Fruit fly (Drosophila melanogaster) whole organism, embryonic: ENCODE results near the gene alphaTub84D.

Source experiments
- Antp ChIP-seq: fragments of 200-800 bp; sonication (Bioruptor generic); optimal IDR thresholded peaks from 3 replicates; lab custom pipeline; 2016; ENCODE audit warnings: missing biosample characterization, missing genetic modification characterization
- Atf3 ChIP-seq: fragments of 200-800 bp; sonication (Bioruptor generic); optimal IDR thresholded peaks from 3 replicates; lab custom pipeline; 2016; ENCODE audit warnings: missing biosample characterization, missing genetic modification characterization
- B-H1 ChIP-seq: fragments of 200-800 bp; sonication (Bioruptor generic); IDR thresholded peaks from 3 replicates; pipeline ENCODE4 v1.3.6; 2022; ENCODE audit warnings: missing biosample characterization, missing genetic modification characterization
- BtbVII ChIP-seq: fragments of 200-800 bp; sonication (Bioruptor generic); optimal IDR thresholded peaks from 3 replicates; lab custom pipeline; 2017; ENCODE audit warnings: missing biosample characterization, mild to moderate bottlenecking, missing genetic modification characterization
- CG10147 ChIP-seq: fragments of 200-800 bp; sonication (Bioruptor generic); optimal IDR thresholded peaks from 2 replicates; lab custom pipeline; 2019; ENCODE audit warnings: missing biosample characterization, mild to moderate bottlenecking, missing genetic modification characterization, moderate library complexity
- CG11456 ChIP-seq: fragments of 200-800 bp; sonication (Bioruptor generic); IDR thresholded peaks from 3 replicates; pipeline ENCODE4 v1.3.6; 2022; ENCODE audit warnings: missing biosample characterization, missing genetic modification characterization
- CG11560 ChIP-seq: fragments of 200-800 bp; sonication (Bioruptor generic); IDR thresholded peaks from 3 replicates; pipeline ENCODE4 v1.3.6; 2022; ENCODE audit warnings: missing biosample characterization, missing genetic modification characterization
- CG12299 ChIP-seq: fragments of 200-800 bp; sonication (Bioruptor generic); optimal IDR thresholded peaks from 2 replicates; lab custom pipeline; 2018; ENCODE audit warnings: missing biosample characterization, mild to moderate bottlenecking, missing genetic modification characterization
- CG12769 ChIP-seq: fragments of 200-800 bp; sonication (Bioruptor generic); optimal IDR thresholded peaks from 2 replicates; lab custom pipeline; 2019; ENCODE audit warnings: missing biosample characterization, mild to moderate bottlenecking, missing genetic modification characterization, moderate library complexity
- CG13424 ChIP-seq: fragments of 200-800 bp; sonication (Bioruptor generic); optimal IDR thresholded peaks from 2 replicates; lab custom pipeline; 2019; ENCODE audit warnings: missing biosample characterization, mild to moderate bottlenecking, missing genetic modification characterization, moderate library complexity
- CG13894 ChIP-seq: fragments of 200-800 bp; sonication (Bioruptor generic); optimal IDR thresholded peaks from 3 replicates; lab custom pipeline; 2018; ENCODE audit warnings: missing biosample characterization, mild to moderate bottlenecking, missing genetic modification characterization, moderate library complexity
- CG14014 ChIP-seq: fragments of 200-800 bp; sonication (Bioruptor generic); IDR thresholded peaks from 2 replicates; pipeline ENCODE4 v1.3.6; 2022; ENCODE audit warnings: missing biosample characterization, missing genetic modification characterization
- CG15696 ChIP-seq: fragments of 200-800 bp; sonication (Bioruptor generic); optimal IDR thresholded peaks from 2 replicates; lab custom pipeline; 2019; ENCODE audit warnings: missing biosample characterization, mild to moderate bottlenecking, missing genetic modification characterization, moderate library complexity
- CG1603 ChIP-seq: fragments of 200-800 bp; sonication (Bioruptor generic); optimal IDR thresholded peaks from 2 replicates; lab custom pipeline; 2019; ENCODE audit warnings: missing biosample characterization, mild to moderate bottlenecking, missing genetic modification characterization, moderate library complexity
- CG17612 ChIP-seq: fragments of 200-800 bp; sonication (Bioruptor generic); IDR thresholded peaks from 2 replicates; pipeline ENCODE4 v1.3.6; 2022; ENCODE audit warnings: missing biosample characterization, missing genetic modification characterization
- CG1792 ChIP-seq: fragments of 200-800 bp; sonication (Bioruptor generic); optimal IDR thresholded peaks from 2 replicates; lab custom pipeline; 2016; ENCODE audit warnings: missing biosample characterization, missing genetic modification characterization
- CG2199 ChIP-seq: fragments of 200-800 bp; sonication (Bioruptor generic); IDR thresholded peaks from 3 replicates; pipeline ENCODE4 v1.3.6; 2022; ENCODE audit warnings: missing biosample characterization, missing genetic modification characterization
- CG3163 ChIP-seq: fragments of 200-800 bp; sonication (Bioruptor generic); optimal IDR thresholded peaks from 3 replicates; lab custom pipeline; 2016; ENCODE audit warnings: missing biosample characterization, missing genetic modification characterization
- CG3838 ChIP-seq: fragments of 200-800 bp; sonication (Bioruptor generic); optimal IDR thresholded peaks from 3 replicates; lab custom pipeline; 2016; ENCODE audit warnings: missing biosample characterization, missing genetic modification characterization
- CG4282 ChIP-seq: fragments of 200-800 bp; sonication (Bioruptor generic); optimal IDR thresholded peaks from 2 replicates; lab custom pipeline; 2016; ENCODE audit warnings: missing biosample characterization, missing genetic modification characterization
- CG4617 ChIP-seq: fragments of 200-800 bp; sonication (Bioruptor generic); optimal IDR thresholded peaks from 3 replicates; lab custom pipeline; 2016; ENCODE audit warnings: missing biosample characterization, missing genetic modification characterization, borderline replicate concordance
- CG4854 ChIP-seq: fragments of 200-800 bp; sonication (Bioruptor generic); optimal IDR thresholded peaks from 2 replicates; lab custom pipeline; 2016; ENCODE audit warnings: missing biosample characterization, missing genetic modification characterization, inconsistent platforms
- CG8281 ChIP-seq: fragments of 200-800 bp; sonication (Bioruptor generic); optimal IDR thresholded peaks from 2 replicates; lab custom pipeline; 2018; ENCODE audit warnings: missing biosample characterization, mild to moderate bottlenecking, missing genetic modification characterization, moderate library complexity
- CG8290 ChIP-seq, 3 experiments: fragments of 200-800 bp; sonication (Bioruptor generic); optimal IDR thresholded peaks; 2 replicates each; lab custom pipeline; 2016 to 2019; ENCODE audit warnings: missing biosample characterization in 3 of 3, missing genetic modification characterization in 3 of 3, mild to moderate bottlenecking in 2 of 3, moderate library complexity in 1 of 3
- CG9609 ChIP-seq: fragments of 200-800 bp; sonication (Bioruptor generic); optimal IDR thresholded peaks from 3 replicates; lab custom pipeline; 2016; ENCODE audit warnings: missing biosample characterization, missing genetic modification characterization
- CG9876 ChIP-seq: fragments of 200-800 bp; sonication (Bioruptor generic); optimal IDR thresholded peaks from 2 replicates; lab custom pipeline; 2016; ENCODE audit warnings: missing biosample characterization, missing genetic modification characterization
- Camta ChIP-seq: fragments of 200-800 bp; sonication (Bioruptor generic); optimal IDR thresholded peaks from 2 replicates; lab custom pipeline; 2016; ENCODE audit warnings: missing biosample characterization, missing genetic modification characterization
- Chrac-16 ChIP-seq: fragments of 200-800 bp; sonication (Bioruptor generic); optimal IDR thresholded peaks from 3 replicates; lab custom pipeline; 2016; ENCODE audit warnings: missing biosample characterization, missing genetic modification characterization
- Deaf1 ChIP-seq: fragments of 200-800 bp; optimal IDR thresholded peaks from 3 replicates; lab custom pipeline; 2019; ENCODE audit warnings: missing biosample characterization, mild to moderate bottlenecking, missing genetic modification characterization, moderate library complexity
- Dp ChIP-seq: fragments of 200-800 bp; sonication (Bioruptor generic); optimal IDR thresholded peaks from 2 replicates; lab custom pipeline; 2018; ENCODE audit warnings: missing biosample characterization, mild to moderate bottlenecking, missing genetic modification characterization, moderate library complexity
- Ets97D ChIP-seq: fragments of 200-800 bp; sonication (Bioruptor generic); optimal IDR thresholded peaks from 3 replicates; lab custom pipeline; 2016; ENCODE audit warnings: missing biosample characterization, missing genetic modification characterization
- Hand ChIP-seq: fragments of 200-800 bp; sonication (Bioruptor generic); optimal IDR thresholded peaks from 2 replicates; lab custom pipeline; 2017; ENCODE audit warnings: mild to moderate bottlenecking, missing biosample characterization, missing genetic modification reagents, missing genetic modification characterization
- Hmr ChIP-seq: fragments of 200-800 bp; sonication (Bioruptor generic); optimal IDR thresholded peaks from 3 replicates; lab custom pipeline; 2017; ENCODE audit warnings: mild to moderate bottlenecking, missing biosample characterization, missing genetic modification reagents, missing genetic modification characterization
- MESR4 ChIP-seq: fragments of 200-800 bp; sonication (Bioruptor generic); optimal IDR thresholded peaks from 2 replicates; lab custom pipeline; 2018; ENCODE audit warnings: missing biosample characterization, mild to moderate bottlenecking, missing genetic modification characterization, moderate library complexity
- Opbp ChIP-seq: fragments of 200-800 bp; sonication (Bioruptor generic); IDR thresholded peaks from 3 replicates; pipeline ENCODE4 v1.3.6; 2022; ENCODE audit warnings: missing biosample characterization, missing genetic modification characterization; ENCODE audit not compliant: partially characterized antibody
- PHDP ChIP-seq: fragments of 200-800 bp; sonication (Bioruptor generic); optimal IDR thresholded peaks from 3 replicates; lab custom pipeline; 2018; ENCODE audit warnings: missing biosample characterization, mild to moderate bottlenecking, missing genetic modification characterization, moderate library complexity
- Scr ChIP-seq: fragments of 200-800 bp; sonication (Bioruptor generic); IDR thresholded peaks from 2 replicates; pipeline ENCODE4 v1.3.6; 2022; ENCODE audit warnings: missing biosample characterization, missing genetic modification characterization; ENCODE audit not compliant: partially characterized antibody
- abd-A ChIP-seq: fragments of 200-800 bp; sonication (Bioruptor generic); optimal IDR thresholded peaks from 3 replicates; lab custom pipeline; 2019; ENCODE audit warnings: missing biosample characterization, mild to moderate bottlenecking, missing genetic modification characterization, moderate library complexity
- al ChIP-seq: fragments of 200-800 bp; sonication (Bioruptor generic); IDR thresholded peaks from 2 replicates; pipeline ENCODE4 v1.3.6; 2022; ENCODE audit warnings: missing biosample characterization, missing genetic modification characterization
- bbx ChIP-seq: fragments of 200-800 bp; sonication (Bioruptor generic); IDR thresholded peaks from 2 replicates; pipeline ENCODE4 v1.3.6; 2022; ENCODE audit warnings: missing biosample characterization, missing genetic modification characterization; ENCODE audit not compliant: partially characterized antibody
- cg ChIP-seq: fragments of 200-800 bp; sonication (Bioruptor generic); optimal IDR thresholded peaks from 3 replicates; lab custom pipeline; 2019; ENCODE audit warnings: missing biosample characterization, mild to moderate bottlenecking, missing genetic modification characterization, moderate library complexity
- danr ChIP-seq: fragments of 200-800 bp; sonication (Bioruptor generic); IDR thresholded peaks from 2 replicates; pipeline ENCODE4 v1.3.6; 2022; ENCODE audit warnings: missing biosample characterization, missing genetic modification characterization
- gt ChIP-seq: fragments of 200-800 bp; sonication (Bioruptor generic); IDR thresholded peaks from 2 replicates; pipeline ENCODE4 v1.3.6; 2022; ENCODE audit warnings: missing biosample characterization, missing genetic modification characterization
- kah ChIP-seq: fragments of 200-800 bp; sonication (Bioruptor generic); optimal IDR thresholded peaks from 2 replicates; lab custom pipeline; 2018; ENCODE audit warnings: missing biosample characterization, mild to moderate bottlenecking, missing genetic modification characterization
- lmd ChIP-seq: fragments of 200-800 bp; sonication (Bioruptor generic); IDR thresholded peaks from 2 replicates; pipeline ENCODE4 v1.3.6; 2022; ENCODE audit warnings: missing biosample characterization, missing genetic modification characterization
- maf-S ChIP-seq: fragments of 200-800 bp; sonication (Bioruptor generic); optimal IDR thresholded peaks from 2 replicates; lab custom pipeline; 2016; ENCODE audit warnings: missing biosample characterization, missing genetic modification characterization
- pho ChIP-seq: fragments of 200-800 bp; sonication (Bioruptor generic); optimal IDR thresholded peaks from 2 replicates; lab custom pipeline; 2016; ENCODE audit warnings: missing biosample characterization, missing genetic modification characterization
- run ChIP-seq: fragments of 200-800 bp; sonication (Bioruptor generic); optimal IDR thresholded peaks from 3 replicates; lab custom pipeline; 2018; ENCODE audit warnings: missing biosample characterization, mild to moderate bottlenecking, missing genetic modification characterization
- slou ChIP-seq: fragments of 200-800 bp; sonication (Bioruptor generic); optimal IDR thresholded peaks from 3 replicates; lab custom pipeline; 2016; ENCODE audit warnings: missing biosample characterization, missing genetic modification characterization
- tna ChIP-seq: fragments of 200-800 bp; sonication (Bioruptor generic); IDR thresholded peaks from 2 replicates; pipeline ENCODE4 v1.3.6; 2022; ENCODE audit warnings: missing biosample characterization, missing genetic modification characterization; ENCODE audit not compliant: partially characterized antibody
- usp ChIP-seq: fragments of >200 bp; optimal IDR thresholded peaks from 2 replicates; lab custom pipeline; 2017; ENCODE audit warnings: missing biosample characterization, missing genetic modification characterization

The alphaTub84D gene

DNA sequence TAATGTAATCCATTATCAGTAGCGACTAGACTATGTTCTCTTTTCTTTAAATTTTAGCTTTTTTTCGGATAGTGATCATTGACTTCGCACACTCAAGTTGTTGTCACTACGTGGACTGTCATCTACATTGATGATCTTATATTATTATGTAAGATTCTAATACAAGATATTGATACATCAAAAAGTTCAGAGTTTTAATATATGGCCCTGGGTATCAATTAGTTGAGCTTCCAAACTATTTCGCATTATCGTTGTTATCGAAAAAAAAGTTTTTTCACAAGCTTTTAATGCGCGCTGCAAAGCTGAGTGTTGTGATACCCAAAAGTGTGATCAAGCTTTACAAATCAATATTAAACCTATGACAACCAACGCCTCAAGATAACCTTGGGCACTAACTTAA is 38.5 kb upstream of the alphaTub84D start (continued):
- TF ChIP-seq al = peak; percentile 41; the same call in 1 of the 2 replicates
- TF ChIP-seq CG9609 (GFP tag; lab: Kevin White, UChicago) = no peak
- no peak for TF ChIP-seq PHDP (tag; lab: Kevin White, UChicago)
- no peak for TF ChIP-seq CG11560
- no peak for TF ChIP-seq Antp (GFP tag; lab: Kevin White, UChicago)
- no peak for TF ChIP-seq BtbVII (GFP tag; lab: Kevin White, UChicago)
- no peak for TF ChIP-seq pho (GFP tag; lab: Kevin White, UChicago)
- TF ChIP-seq Opbp (GFP tag; lab: Robert Waterston, UW) = no peak
- TF ChIP-seq CG13424 (tag; lab: Kevin White, UChicago) = no peak
- TF ChIP-seq Deaf1 (tag; lab: Kevin White, UChicago) = no peak
- TF ChIP-seq CG4617 (GFP tag; lab: Kevin White, UChicago) = no peak
- TF ChIP-seq CG3838 (GFP tag; lab: Kevin White, UChicago) = no peak
- no peak for TF ChIP-seq CG11456
- TF ChIP-seq bbx = no peak; the same call in 1 of the 2 replicates
- peak; percentile 55 for TF ChIP-seq Scr
- TF ChIP-seq kah (GFP tag; lab: Kevin White, UChicago) = no peak
- no peak for TF ChIP-seq Hand (GFP tag; lab: Kevin White, UChicago)
- TF ChIP-seq Hmr = peak; percentile 3
- no peak for TF ChIP-seq usp
- no peak for TF ChIP-seq CG4282 (GFP tag; lab: Kevin White, UChicago)
- no peak for TF ChIP-seq Dp
- no peak for TF ChIP-seq CG3163 (GFP tag; lab: Kevin White, UChicago)
- TF ChIP-seq slou = no peak
- peak; percentile 39; the same call in 1 of the 2 replicates for TF ChIP-seq CG14014
- no peak for TF ChIP-seq MESR4 (GFP tag; lab: Kevin White, UChicago)
- TF ChIP-seq Camta (GFP tag; lab: Kevin White, UChicago) = peak; percentile 32
- TF ChIP-seq Ets97D (GFP tag; lab: Kevin White, UChicago) = no peak
- no peak for TF ChIP-seq CG15696 (tag; lab: Kevin White, UChicago)
- no peak for TF ChIP-seq danr
- 0 out of 3 replicates have a peak, but pooled peaks have one; percentile 14 for TF ChIP-seq CG2199
- TF ChIP-seq abd-A (tag; lab: Kevin White, UChicago) = no peak
- peak; percentile 5 for TF ChIP-seq CG13894 (tag; lab: Kevin White, UChicago)
- TF ChIP-seq CG8281 = no peak
- TF ChIP-seq CG1792 (GFP tag; lab: Kevin White, UChicago) = no peak
- TF ChIP-seq CG12299 = no peak
- no peak for TF ChIP-seq CG8290 (GFP tag; optimal IDR thresholded peaks at IDR 0.05; lab: Kevin White, UChicago)
- peak in 1 of 2 experiments; percentile 60 for TF ChIP-seq CG8290 (tag; optimal IDR thresholded peaks at IDR 0.05; lab: Kevin White, UChicago)
- no peak for TF ChIP-seq Chrac-16
- no peak; the same call in 1 of the 2 replicates for TF ChIP-seq lmd
- TF ChIP-seq CG12769 (tag; lab: Kevin White, UChicago) = peak; percentile 32
- no peak for TF ChIP-seq CG17612 (GFP tag; lab: Robert Waterston, UW)
- peak; percentile 34 for TF ChIP-seq CG1603 (tag; lab: Kevin White, UChicago)
- no peak for TF ChIP-seq Atf3 (GFP tag; lab: Kevin White, UChicago)
- TF ChIP-seq B-H1 = no peak
- no peak for TF ChIP-seq cg (GFP tag; lab: Kevin White, UChicago)
- TF ChIP-seq gt (GFP tag; lab: Robert Waterston, UW) = no peak
- TF ChIP-seq tna (GFP tag; lab: Robert Waterston, UW) = peak; percentile 92
- peak; percentile 20 for TF ChIP-seq CG10147
- TF ChIP-seq CG9876 = no peak
- TF ChIP-seq run (tag; lab: Kevin White, UChicago) = no peak
- peak; percentile 16 for TF ChIP-seq CG4854 (GFP tag; lab: Kevin White, UChicago)
- no peak for TF ChIP-seq maf-S (GFP tag; lab: Kevin White, UChicago)
